Worm (Caenorhabditis elegans) whole organism, early embryonic: ENCODE results near the gene msp-81.

Experiments used
- ama-1 ChIP-seq: fragments of 150-350 bp; optimal IDR thresholded peaks from 2 replicates; lab custom pipeline; 2014
- ceh-13 ChIP-seq: fragments of 200-800 bp; sonication (Bioruptor generic); optimal IDR thresholded peaks from 2 replicates; lab custom pipeline; 2018; ENCODE audit warnings: mild to moderate bottlenecking, missing genetic modification characterization, missing compliant biosample characterization
- ceh-36 ChIP-seq: sonication (generic microtip); optimal IDR thresholded peaks from 2 replicates; lab custom pipeline; 2016; ENCODE audit warnings: missing genetic modification characterization, inconsistent platforms, missing compliant biosample characterization
- flt-1 ChIP-seq: fragments of 200-800 bp; sonication (Bioruptor generic); IDR thresholded peaks from 2 replicates; pipeline ENCODE4 v1.3.6; 2022; ENCODE audit warnings: missing genetic modification characterization, missing compliant biosample characterization
- hnd-1 ChIP-seq: sonication (generic microtip); optimal IDR thresholded peaks from 2 replicates; lab custom pipeline; 2016; ENCODE audit warnings: missing genetic modification characterization, missing compliant biosample characterization
- tbx-37 ChIP-seq: fragments of 200-800 bp; sonication (Bioruptor generic); conservative IDR thresholded peaks from 2 replicates; pipeline ENCODE4 v1.3.6; 2022; ENCODE audit warnings: missing genetic modification reagents, missing genetic modification characterization, missing compliant biosample characterization

DNA sequence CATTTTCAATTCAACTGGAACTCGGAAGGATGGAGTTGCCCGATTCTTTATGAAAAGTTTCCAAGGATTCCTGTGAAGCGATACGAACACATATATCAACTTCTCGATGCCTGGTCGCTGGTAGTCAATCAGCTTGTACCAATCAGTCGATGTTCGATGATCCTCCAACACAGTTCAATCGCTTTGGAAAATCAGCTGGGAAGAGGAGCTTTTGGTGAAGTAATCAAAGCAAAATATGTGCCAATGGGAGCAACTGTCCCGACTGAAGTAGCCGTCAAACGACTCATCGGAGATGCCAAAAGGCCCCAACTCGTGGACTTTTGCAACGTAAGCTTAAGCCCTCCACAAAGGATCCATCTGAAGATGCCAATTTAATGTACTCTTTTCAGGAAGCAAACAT lies 2.9 kb downstream of the msp-81 start:
- TF ChIP-seq flt-1, result no peak
- no peak for TF ChIP-seq ama-1 (lab: Kevin White, UChicago)
- TF ChIP-seq tbx-37 (GFP tag; lab: Robert Waterston, UW), result no peak
- TF ChIP-seq ceh-36, result no peak
- no peak for TF ChIP-seq hnd-1
- no peak for TF ChIP-seq ceh-13 (GFP tag; lab: Kevin White, UChicago)
